Worm (Caenorhabditis elegans) whole organism, early embryonic: ENCODE measurements around the gene Y56A3A.2.

Source experiments
- B0310.2 ChIP-seq: sonication (generic microtip); optimal IDR thresholded peaks from 2 replicates; lab custom pipeline; 2016; ENCODE audit warnings: mild to moderate bottlenecking, missing genetic modification characterization, missing compliant biosample characterization
- F13C5.2 ChIP-seq: sonication (generic microtip); optimal IDR thresholded peaks from 2 replicates; lab custom pipeline; 2017; ENCODE audit warnings: mild to moderate bottlenecking, missing genetic modification characterization, inconsistent platforms, missing compliant biosample characterization
- aly-1 ChIP-seq: sonication (generic microtip); optimal IDR thresholded peaks from 2 replicates; lab custom pipeline; 2016; ENCODE audit warnings: missing genetic modification characterization, missing compliant biosample characterization
- ama-1 ChIP-seq: fragments of 150-350 bp; optimal IDR thresholded peaks from 2 replicates; lab custom pipeline; 2014
- ceh-13 ChIP-seq: fragments of 200-800 bp; sonication (Bioruptor generic); optimal IDR thresholded peaks from 2 replicates; lab custom pipeline; 2018; ENCODE audit warnings: mild to moderate bottlenecking, missing genetic modification characterization, missing compliant biosample characterization
- ceh-36 ChIP-seq: sonication (generic microtip); optimal IDR thresholded peaks from 2 replicates; lab custom pipeline; 2016; ENCODE audit warnings: missing genetic modification characterization, inconsistent platforms, missing compliant biosample characterization
- ets-7 ChIP-seq: sonication (generic microtip); optimal IDR thresholded peaks from 2 replicates; lab custom pipeline; 2016; ENCODE audit warnings: missing genotype, missing genetic modification characterization, missing compliant biosample characterization
- flt-1 ChIP-seq: fragments of 200-800 bp; sonication (Bioruptor generic); IDR thresholded peaks from 2 replicates; pipeline ENCODE4 v1.3.6; 2022; ENCODE audit warnings: missing genetic modification characterization, missing compliant biosample characterization
- hmbx-1 ChIP-seq: sonication (generic microtip); optimal IDR thresholded peaks from 2 replicates; lab custom pipeline; 2016; ENCODE audit warnings: mild to moderate bottlenecking, missing genetic modification characterization, missing compliant biosample characterization
- hmg-4 ChIP-seq: fragments of 200-800 bp; sonication (Bioruptor generic); optimal IDR thresholded peaks from 2 replicates; lab custom pipeline; 2018; ENCODE audit warnings: mild to moderate bottlenecking, missing genetic modification characterization, missing compliant biosample characterization
- hnd-1 ChIP-seq: sonication (generic microtip); optimal IDR thresholded peaks from 2 replicates; lab custom pipeline; 2016; ENCODE audit warnings: missing genetic modification characterization, missing compliant biosample characterization
- pes-1 ChIP-seq: fragments of 200-800 bp; sonication (Bioruptor generic); IDR thresholded peaks from 2 replicates; pipeline ENCODE4 v1.3.6; 2022; ENCODE audit warnings: missing genetic modification reagents, missing genetic modification characterization, missing compliant biosample characterization
- scrt-1 ChIP-seq: fragments of 200-800 bp; sonication (Bioruptor generic); IDR thresholded peaks from 2 replicates; pipeline ENCODE4 v1.3.6; 2022; ENCODE audit warnings: missing genetic modification characterization, missing compliant biosample characterization
- sea-1 ChIP-seq: fragments of 200-800 bp; sonication (Bioruptor generic); conservative IDR thresholded peaks from 2 replicates; pipeline ENCODE4 v1.3.6; 2022; ENCODE audit warnings: missing genetic modification characterization, missing compliant biosample characterization
- tbx-11 ChIP-seq: fragments of 200-800 bp; sonication (Bioruptor generic); IDR thresholded peaks from 2 replicates; pipeline ENCODE4 v1.3.6; 2022; ENCODE audit warnings: missing genetic modification characterization, missing compliant biosample characterization
- tbx-37 ChIP-seq: fragments of 200-800 bp; sonication (Bioruptor generic); conservative IDR thresholded peaks from 2 replicates; pipeline ENCODE4 v1.3.6; 2022; ENCODE audit warnings: missing genetic modification reagents, missing genetic modification characterization, missing compliant biosample characterization
- tra-4 ChIP-seq: sonication (generic microtip); optimal IDR thresholded peaks from 2 replicates; lab custom pipeline; 2017; ENCODE audit warnings: missing genetic modification characterization, missing compliant biosample characterization

Gene Y56A3A.2

DNA sequence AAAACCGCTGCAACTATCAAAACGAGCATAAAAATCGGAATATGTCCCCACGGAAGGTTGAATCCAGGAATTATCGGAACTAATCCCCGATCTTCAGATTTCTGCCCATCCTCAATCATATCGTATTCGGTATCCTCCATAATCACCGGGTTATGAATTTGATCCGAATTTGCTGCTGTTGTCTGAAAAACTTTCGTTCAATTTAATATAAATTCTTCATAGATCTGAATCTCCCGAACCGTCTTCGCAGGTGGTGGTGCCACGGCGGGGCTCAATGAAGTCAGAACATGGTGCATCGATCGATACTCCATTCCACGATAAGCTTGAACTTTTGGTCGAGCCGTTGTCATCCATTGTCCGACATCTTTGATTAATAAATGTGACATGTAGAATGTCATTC, 5.2 kb downstream of the Y56A3A.2 start:
- TF ChIP-seq scrt-1 (GFP tag; lab: Robert Waterston, UW) (no peak), B0310.2 (tag; lab: Kevin White, UChicago) (no peak), F13C5.2 (tag; lab: Kevin White, UChicago) (no peak)

DNA sequence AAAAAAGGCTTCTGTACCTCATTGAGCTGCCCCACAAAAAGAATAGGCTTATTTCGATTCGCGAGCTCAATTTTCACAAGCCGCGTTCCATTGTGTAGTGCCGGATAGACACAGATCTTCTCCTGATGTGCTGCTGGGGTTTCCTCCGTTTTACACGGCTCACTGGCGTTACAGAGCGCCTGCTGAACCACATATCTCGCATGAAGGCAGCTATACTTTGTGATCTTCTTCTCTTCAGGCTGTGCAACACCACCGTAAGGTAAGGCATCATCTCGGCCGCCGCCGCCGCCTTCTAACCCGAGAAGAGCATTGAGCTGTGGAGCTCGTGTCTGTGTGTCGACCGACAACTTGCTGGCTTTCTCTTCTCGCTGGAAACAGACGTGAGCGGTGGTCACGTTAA, 8.5 kb downstream of the Y56A3A.2 start:
- TF ChIP-seq hmbx-1 (no peak), aly-1 (tag; lab: Kevin White, UChicago) (no peak), tbx-37 (GFP tag; lab: Robert Waterston, UW) (no peak), sea-1 (no peak), tra-4 (tag; lab: Kevin White, UChicago) (no peak), ceh-36 (tag; lab: Kevin White, UChicago) (no peak), ets-7 (tag; lab: Kevin White, UChicago) (no peak), pes-1 (GFP tag; lab: Robert Waterston, UW) (no peak), tbx-11 (GFP tag; lab: Robert Waterston, UW) (no peak), F13C5.2 (tag; lab: Kevin White, UChicago) (no peak), hmg-4 (no peak), B0310.2 (tag; lab: Kevin White, UChicago) (no peak), ama-1 (lab: Kevin White, UChicago) (no peak), flt-1 (GFP tag; lab: Robert Waterston, UW) (no peak), scrt-1 (GFP tag; lab: Robert Waterston, UW) (no peak), ceh-13 (no peak), hnd-1 (tag; lab: Kevin White, UChicago) (no peak)

DNA sequence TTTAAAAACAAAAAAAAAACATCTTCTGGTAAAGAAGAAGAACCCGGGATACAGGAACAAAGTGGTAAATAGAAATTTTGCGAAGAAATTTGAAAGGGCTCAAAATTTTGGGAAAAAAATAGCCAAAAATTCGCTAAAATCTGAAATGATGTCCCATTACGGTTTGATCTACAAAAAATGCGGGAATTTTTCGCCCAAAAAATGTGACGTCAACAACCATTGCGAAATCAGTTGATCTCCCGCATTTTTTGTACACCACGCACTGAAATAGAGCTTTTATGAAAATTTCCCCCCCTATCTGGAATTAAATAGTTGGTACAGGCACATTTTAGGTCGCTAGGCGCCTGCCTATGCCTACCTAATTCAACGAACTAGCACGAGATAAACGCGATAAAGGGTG, 12.5 kb downstream of the Y56A3A.2 start:
- TF ChIP-seq flt-1 (GFP tag; lab: Robert Waterston, UW) (no peak), pes-1 (GFP tag; lab: Robert Waterston, UW) (no peak)

DNA sequence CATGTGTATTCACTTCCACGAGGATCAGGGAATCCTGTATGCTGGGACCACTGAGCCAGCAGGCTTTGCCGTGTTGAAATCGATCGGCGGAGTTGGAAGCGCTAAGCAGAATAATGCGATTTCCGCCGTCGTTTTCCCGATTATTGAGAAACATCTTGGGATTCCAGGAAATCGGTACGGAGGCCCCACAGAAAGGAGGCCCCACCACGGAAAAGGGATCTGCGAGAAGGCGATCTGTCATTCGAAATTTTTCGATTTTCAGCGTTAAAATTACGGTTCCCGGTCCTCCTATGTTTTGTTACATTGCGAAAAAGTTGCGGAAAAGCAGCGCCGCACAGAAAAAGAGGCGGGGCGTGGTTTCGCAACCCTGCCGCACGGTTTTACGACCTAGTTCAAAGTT, 13.7 kb downstream of the Y56A3A.2 start:
- TF ChIP-seq ceh-13 (no peak), ceh-36 (tag; lab: Kevin White, UChicago) (no peak), sea-1 (0 out of 2 replicates have a peak, but pooled peaks have one; percentile 60), ets-7 (tag; lab: Kevin White, UChicago) (peak; percentile 25), hmbx-1 (no peak), ama-1 (lab: Kevin White, UChicago) (no peak), tbx-37 (GFP tag; lab: Robert Waterston, UW) (no peak), hmg-4 (no peak), hnd-1 (tag; lab: Kevin White, UChicago) (no peak), B0310.2 (tag; lab: Kevin White, UChicago) (no peak), tbx-11 (GFP tag; lab: Robert Waterston, UW) (0 out of 2 replicates have a peak, but pooled peaks have one; percentile 30), flt-1 (GFP tag; lab: Robert Waterston, UW) (peak; percentile 33; the same call in 1 of the 2 replicates), pes-1 (GFP tag; lab: Robert Waterston, UW) (peak; percentile 70), scrt-1 (GFP tag; lab: Robert Waterston, UW) (no peak)

DNA sequence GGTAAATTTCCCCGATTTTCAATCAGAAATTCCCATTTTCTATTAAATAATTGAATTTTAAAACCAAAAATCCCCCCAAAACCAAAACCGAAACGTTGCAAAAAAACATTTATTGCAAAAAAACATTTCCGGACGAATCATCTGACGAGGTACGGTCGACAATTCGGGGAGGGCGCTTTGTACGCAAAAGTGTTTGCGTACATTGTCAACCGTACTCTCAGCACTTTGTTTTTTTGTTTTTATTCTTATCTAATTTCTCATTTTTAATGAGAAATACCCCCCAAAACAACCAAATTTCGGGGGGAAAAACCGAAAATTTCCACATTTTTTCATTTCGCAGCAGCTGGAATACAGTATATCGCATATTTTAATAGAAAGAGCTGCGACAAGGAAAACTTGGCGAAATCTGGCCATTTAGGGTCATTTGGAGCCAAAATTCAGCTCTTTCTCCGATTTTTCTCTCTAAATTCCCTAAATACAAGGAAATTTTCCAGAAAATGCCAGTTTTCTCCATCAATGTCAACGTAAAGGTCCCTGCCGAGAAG, 14.3 kb downstream of the Y56A3A.2 start, which contains the start of gene mif-1:
mif-1 (plus strand) TSS at position 495 of the 545 bp plus-strand sequence.
- TF ChIP-seq pes-1 (GFP tag; lab: Robert Waterston, UW) (no peak), tbx-37 (GFP tag; lab: Robert Waterston, UW) (0 out of 2 replicates have a peak, but pooled peaks have one; percentile 8)

DNA sequence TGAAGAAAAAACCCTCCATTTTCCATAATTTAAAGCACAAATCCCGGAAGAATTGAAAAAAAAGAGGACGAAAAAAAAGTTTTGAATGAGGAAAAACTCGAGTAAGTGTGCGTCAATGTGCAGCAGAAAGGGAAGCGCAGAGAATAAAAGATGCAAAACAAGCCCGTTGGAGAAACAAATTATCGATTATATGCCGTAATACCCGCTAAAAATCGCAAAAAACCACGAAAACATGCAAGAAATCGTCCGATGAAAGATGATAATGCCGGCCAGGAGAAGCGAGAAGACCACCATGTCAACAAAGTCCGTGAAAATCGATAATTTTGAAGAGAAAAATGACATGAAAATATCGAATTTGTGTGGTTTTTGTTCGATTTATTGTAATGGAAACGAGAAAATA, 15.0 kb downstream of the Y56A3A.2 start:
- no peak for TF ChIP-seq hmbx-1
- TF ChIP-seq ceh-36 (tag; lab: Kevin White, UChicago), result no peak
- TF ChIP-seq F13C5.2 (tag; lab: Kevin White, UChicago), result no peak
- TF ChIP-seq ets-7 (tag; lab: Kevin White, UChicago), result no peak
- TF ChIP-seq flt-1 (GFP tag; lab: Robert Waterston, UW), result no peak
- TF ChIP-seq ceh-13, result no peak
- TF ChIP-seq ama-1 (lab: Kevin White, UChicago), result no peak
- TF ChIP-seq tbx-37 (GFP tag; lab: Robert Waterston, UW), result no peak
- no peak for TF ChIP-seq tbx-11 (GFP tag; lab: Robert Waterston, UW)
- no peak for TF ChIP-seq pes-1 (GFP tag; lab: Robert Waterston, UW)
- TF ChIP-seq tra-4 (tag; lab: Kevin White, UChicago), result no peak

DNA sequence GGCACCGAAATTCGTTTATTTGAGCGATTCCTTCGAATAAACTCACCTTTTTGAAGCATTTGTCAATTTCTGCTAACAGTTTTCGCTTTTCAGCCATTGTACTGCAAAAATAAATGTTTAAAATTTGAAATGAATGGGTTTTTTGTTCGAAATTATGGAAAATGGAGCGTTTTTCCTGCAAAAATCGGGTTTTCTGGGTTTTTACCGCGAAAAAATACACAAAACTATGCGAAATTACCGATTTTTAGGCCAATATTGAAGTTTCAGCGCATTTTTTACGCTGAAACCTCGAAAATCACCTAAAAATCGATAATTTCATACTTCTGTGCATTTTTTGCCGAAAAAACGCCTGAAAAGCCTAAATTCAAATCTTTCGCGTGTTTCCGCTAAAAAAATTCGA, 15.7 kb downstream of the Y56A3A.2 start, which contains the start of gene ntl-3:
ntl-3 (minus strand) TSS at position 101 of the 400 bp plus-strand sequence.
- TF ChIP-seq ets-7 (tag; lab: Kevin White, UChicago) (no peak), F13C5.2 (tag; lab: Kevin White, UChicago) (no peak), hmg-4 (no peak), sea-1 (no peak), tbx-11 (GFP tag; lab: Robert Waterston, UW) (no peak), hmbx-1 (no peak), ceh-36 (tag; lab: Kevin White, UChicago) (no peak), pes-1 (GFP tag; lab: Robert Waterston, UW) (no peak), flt-1 (GFP tag; lab: Robert Waterston, UW) (no peak), tra-4 (tag; lab: Kevin White, UChicago) (no peak), tbx-37 (GFP tag; lab: Robert Waterston, UW) (no peak), hnd-1 (tag; lab: Kevin White, UChicago) (no peak), aly-1 (tag; lab: Kevin White, UChicago) (no peak), ama-1 (lab: Kevin White, UChicago) (no peak), scrt-1 (GFP tag; lab: Robert Waterston, UW) (no peak), ceh-13 (no peak), B0310.2 (tag; lab: Kevin White, UChicago) (no peak)

DNA sequence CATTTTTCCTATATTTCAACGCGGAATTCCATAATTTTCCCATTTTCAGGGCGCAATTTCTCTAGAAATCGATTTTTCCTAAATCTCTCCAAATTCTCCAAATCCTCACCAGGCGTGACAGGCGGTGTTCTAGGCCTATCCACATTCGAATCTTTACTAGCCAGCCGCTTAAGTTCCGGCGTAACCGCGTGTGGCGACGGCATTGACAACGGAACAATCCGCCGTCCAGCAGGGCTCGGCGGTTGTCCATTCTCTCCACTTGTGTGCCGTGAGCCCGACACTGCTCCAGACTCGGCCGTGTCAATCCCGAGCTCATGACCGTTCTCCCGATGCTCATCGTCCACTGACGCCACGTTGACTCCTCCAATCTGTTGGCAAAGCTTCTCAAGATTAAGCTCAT, 19.0 kb downstream of the Y56A3A.2 start:
- TF ChIP-seq hmbx-1 (no peak), ets-7 (tag; lab: Kevin White, UChicago) (no peak), ama-1 (lab: Kevin White, UChicago) (no peak), tbx-37 (GFP tag; lab: Robert Waterston, UW) (no peak)
